Worm (Caenorhabditis elegans) whole organism, early embryonic: ENCODE results near the gene fbxb-33.

Experiments
- ama-1 ChIP-seq: fragments of 150-350 bp; optimal IDR thresholded peaks from 2 replicates; lab custom pipeline; 2014
- ceh-36 ChIP-seq: sonication (generic microtip); optimal IDR thresholded peaks from 2 replicates; lab custom pipeline; 2016; ENCODE audit warnings: missing genetic modification characterization, inconsistent platforms, missing compliant biosample characterization
- ets-7 ChIP-seq: sonication (generic microtip); optimal IDR thresholded peaks from 2 replicates; lab custom pipeline; 2016; ENCODE audit warnings: missing genotype, missing genetic modification characterization, missing compliant biosample characterization
- flt-1 ChIP-seq: fragments of 200-800 bp; sonication (Bioruptor generic); IDR thresholded peaks from 2 replicates; pipeline ENCODE4 v1.3.6; 2022; ENCODE audit warnings: missing genetic modification characterization, missing compliant biosample characterization
- hmbx-1 ChIP-seq: sonication (generic microtip); optimal IDR thresholded peaks from 2 replicates; lab custom pipeline; 2016; ENCODE audit warnings: mild to moderate bottlenecking, missing genetic modification characterization, missing compliant biosample characterization
- tbx-37 ChIP-seq: fragments of 200-800 bp; sonication (Bioruptor generic); conservative IDR thresholded peaks from 2 replicates; pipeline ENCODE4 v1.3.6; 2022; ENCODE audit warnings: missing genetic modification reagents, missing genetic modification characterization, missing compliant biosample characterization

DNA sequence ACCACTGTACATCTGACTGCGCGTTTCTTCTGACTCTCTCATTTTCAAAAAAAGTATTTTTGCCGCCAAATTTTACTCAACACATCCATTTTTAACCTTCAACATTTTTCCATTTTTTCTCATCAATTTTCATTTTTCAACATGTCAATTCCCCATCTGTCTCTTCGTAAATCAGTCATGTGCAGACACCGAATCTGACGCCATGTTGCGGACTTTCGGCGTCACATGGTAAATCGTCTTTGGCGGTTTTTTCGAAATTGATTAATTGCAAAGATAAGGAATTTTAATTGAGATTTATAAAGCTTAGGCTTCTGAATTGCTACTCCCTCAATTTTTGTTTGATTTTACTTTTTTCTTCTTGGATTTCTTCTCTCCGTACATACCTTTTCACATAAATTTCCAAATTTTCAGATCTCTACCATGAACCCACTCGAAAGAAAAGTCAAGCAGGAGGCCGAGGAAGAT lies 35.6 kb downstream of the fbxb-33 start, which contains the start of gene F19B10.1:
- no peak for TF ChIP-seq ama-1
- no peak for TF ChIP-seq ets-7 (tag; lab: Kevin White, UChicago)
- TF ChIP-seq ceh-36 = no peak
- TF ChIP-seq tbx-37 (GFP tag; lab: Robert Waterston, UW) = no peak
- TF ChIP-seq hmbx-1 (tag; lab: Kevin White, UChicago) = no peak
- TF ChIP-seq flt-1 (GFP tag; lab: Robert Waterston, UW) = no peak
